Fruit fly (Drosophila melanogaster) whole organism, embryonic: ENCODE measurements around the gene CG11396.
A peak's percentile ranks its signal among the peaks of the same experiment; 100 is the strongest.

Experiments
- Atf3 ChIP-seq: fragments of 200-800 bp; sonication (Bioruptor generic); optimal IDR thresholded peaks from 3 replicates; lab custom pipeline; 2016; ENCODE audit warnings: missing biosample characterization, missing genetic modification characterization
- B-H1 ChIP-seq: fragments of 200-800 bp; sonication (Bioruptor generic); IDR thresholded peaks from 3 replicates; pipeline ENCODE4 v1.3.6; 2022; ENCODE audit warnings: missing biosample characterization, missing genetic modification characterization
- CG10267 ChIP-seq: fragments of 200-800 bp; sonication (Bioruptor generic); optimal IDR thresholded peaks from 2 replicates; lab custom pipeline; 2018; ENCODE audit warnings: missing biosample characterization, mild to moderate bottlenecking, missing genetic modification characterization, moderate library complexity
- CG10959 ChIP-seq: fragments of 200-800 bp; sonication (Bioruptor generic); IDR thresholded peaks from 2 replicates; pipeline ENCODE4 v1.3.6; 2022; ENCODE audit warnings: missing biosample characterization, missing genetic modification characterization
- CG11456 ChIP-seq: fragments of 200-800 bp; sonication (Bioruptor generic); IDR thresholded peaks from 3 replicates; pipeline ENCODE4 v1.3.6; 2022; ENCODE audit warnings: missing biosample characterization, missing genetic modification characterization
- CG12155 ChIP-seq: fragments of 200-800 bp; sonication (Bioruptor generic); optimal IDR thresholded peaks from 3 replicates; lab custom pipeline; 2016; ENCODE audit warnings: missing biosample characterization, missing genetic modification characterization
- CG1233 ChIP-seq: fragments of 200-800 bp; sonication (Bioruptor generic); optimal IDR thresholded peaks from 4 replicates; lab custom pipeline; 2018; ENCODE audit warnings: missing biosample characterization, mild to moderate bottlenecking, missing genetic modification characterization
- CG12659 ChIP-seq: fragments of 200-800 bp; sonication (Bioruptor generic); optimal IDR thresholded peaks from 3 replicates; lab custom pipeline; 2017; ENCODE audit warnings: mild to moderate bottlenecking, missing biosample characterization, missing genetic modification reagents, missing genetic modification characterization
- CG13296 ChIP-seq: fragments of 200-800 bp; sonication (Bioruptor generic); optimal IDR thresholded peaks from 3 replicates; lab custom pipeline; 2018; ENCODE audit warnings: missing biosample characterization, mild to moderate bottlenecking, missing genetic modification characterization
- CG13424 ChIP-seq: fragments of 200-800 bp; sonication (Bioruptor generic); optimal IDR thresholded peaks from 2 replicates; lab custom pipeline; 2019; ENCODE audit warnings: missing biosample characterization, mild to moderate bottlenecking, missing genetic modification characterization, moderate library complexity
- CG13624 ChIP-seq: fragments of 200-800 bp; sonication (Bioruptor generic); optimal IDR thresholded peaks from 2 replicates; lab custom pipeline; 2016; ENCODE audit warnings: missing biosample characterization, missing genetic modification characterization
- CG14860 ChIP-seq: fragments of 200-800 bp; sonication (Bioruptor generic); IDR thresholded peaks from 3 replicates; pipeline ENCODE4 v1.3.6; 2022; ENCODE audit warnings: missing biosample characterization, missing genetic modification characterization; ENCODE audit not compliant: partially characterized antibody
- CG1529 ChIP-seq: fragments of 200-800 bp; sonication (Bioruptor generic); optimal IDR thresholded peaks from 3 replicates; lab custom pipeline; 2018; ENCODE audit warnings: missing biosample characterization, missing genetic modification characterization
- CG16863 ChIP-seq: fragments of 200-800 bp; sonication (Bioruptor generic); optimal IDR thresholded peaks from 3 replicates; lab custom pipeline; 2016; ENCODE audit warnings: missing biosample characterization, missing genetic modification characterization
- CG17385 ChIP-seq: fragments of 200-800 bp; sonication (Bioruptor generic); optimal IDR thresholded peaks from 3 replicates; lab custom pipeline; 2018; ENCODE audit warnings: missing biosample characterization, mild to moderate bottlenecking, missing genetic modification characterization
- CG17912 ChIP-seq: fragments of 200-800 bp; sonication (Bioruptor generic); optimal IDR thresholded peaks from 2 replicates; lab custom pipeline; 2018; ENCODE audit warnings: missing biosample characterization, mild to moderate bottlenecking, missing genetic modification characterization
- CG1792 ChIP-seq: fragments of 200-800 bp; sonication (Bioruptor generic); optimal IDR thresholded peaks from 2 replicates; lab custom pipeline; 2016; ENCODE audit warnings: missing biosample characterization, missing genetic modification characterization
- CG2116 ChIP-seq: fragments of 200-800 bp; sonication (Bioruptor generic); optimal IDR thresholded peaks from 3 replicates; lab custom pipeline; 2018; ENCODE audit warnings: missing biosample characterization, mild to moderate bottlenecking, missing genetic modification characterization
- CG2678 ChIP-seq: fragments of 200-800 bp; sonication (Bioruptor generic); optimal IDR thresholded peaks from 3 replicates; lab custom pipeline; 2019; ENCODE audit warnings: missing biosample characterization, mild to moderate bottlenecking, missing genetic modification characterization, moderate library complexity
- CG34422 ChIP-seq: fragments of 200-800 bp; sonication (Bioruptor generic); IDR thresholded peaks from 3 replicates; pipeline ENCODE4 v1.3.6; 2022; ENCODE audit warnings: missing biosample characterization, missing genetic modification characterization
- CG7271 ChIP-seq: fragments of 200-800 bp; sonication (Bioruptor generic); optimal IDR thresholded peaks from 2 replicates; lab custom pipeline; 2018; ENCODE audit warnings: missing biosample characterization, mild to moderate bottlenecking, missing genetic modification characterization, moderate library complexity
- CG8924 ChIP-seq: fragments of 200-800 bp; optimal IDR thresholded peaks from 3 replicates; lab custom pipeline; 2019; ENCODE audit warnings: missing biosample characterization, mild to moderate bottlenecking, missing genetic modification characterization, moderate library complexity
- CG9437 ChIP-seq: fragments of 200-800 bp; sonication (Bioruptor generic); optimal IDR thresholded peaks from 2 replicates; lab custom pipeline; 2018; ENCODE audit warnings: missing biosample characterization, mild to moderate bottlenecking, missing genetic modification characterization
- Dad ChIP-seq: fragments of 200-800 bp; sonication (Bioruptor generic); optimal IDR thresholded peaks from 3 replicates; lab custom pipeline; 2016; ENCODE audit warnings: missing biosample characterization, missing genetic modification characterization
- Dek ChIP-seq: fragments of 200-800 bp; sonication (Bioruptor generic); optimal IDR thresholded peaks from 3 replicates; lab custom pipeline; 2019; ENCODE audit warnings: missing biosample characterization, mild to moderate bottlenecking, missing genetic modification characterization, moderate library complexity
- Doc2 ChIP-seq: fragments of 200-800 bp; sonication (Bioruptor generic); IDR thresholded peaks from 2 replicates; pipeline ENCODE4 v1.3.6; 2022; ENCODE audit warnings: missing biosample characterization, missing genetic modification characterization
- Doc3 ChIP-seq: fragments of 200-800 bp; sonication (Bioruptor generic); IDR thresholded peaks from 3 replicates; pipeline ENCODE4 v1.3.6; 2022; ENCODE audit warnings: missing biosample characterization, missing genetic modification characterization; ENCODE audit not compliant: partially characterized antibody
- GATAe ChIP-seq: fragments of 200-800 bp; sonication (Bioruptor generic); conservative IDR thresholded peaks from 2 replicates; pipeline ENCODE4 v1.3.6; 2022; ENCODE audit warnings: missing biosample characterization, missing genetic modification characterization
- H15 ChIP-seq: fragments of 200-800 bp; sonication (Bioruptor generic); IDR thresholded peaks from 3 replicates; pipeline ENCODE4 v1.3.6; 2022; ENCODE audit warnings: missing biosample characterization, missing genetic modification characterization
- corto ChIP-seq: fragments of 200-800 bp; sonication (Bioruptor generic); optimal IDR thresholded peaks from 2 replicates; lab custom pipeline; 2016; ENCODE audit warnings: missing biosample characterization, mild to moderate bottlenecking, missing genetic modification characterization, moderate library complexity
- danr ChIP-seq: fragments of 200-800 bp; sonication (Bioruptor generic); IDR thresholded peaks from 2 replicates; pipeline ENCODE4 v1.3.6; 2022; ENCODE audit warnings: missing biosample characterization, missing genetic modification characterization
- eyg ChIP-seq: fragments of 200-800 bp; sonication (Bioruptor generic); optimal IDR thresholded peaks from 3 replicates; lab custom pipeline; 2016; ENCODE audit warnings: missing biosample characterization, missing genetic modification characterization
- fd96Cb ChIP-seq: fragments of 200-800 bp; sonication (Bioruptor generic); optimal IDR thresholded peaks from 2 replicates; lab custom pipeline; 2018; ENCODE audit warnings: missing biosample characterization, mild to moderate bottlenecking, missing genetic modification characterization, moderate library complexity
- gem ChIP-seq: fragments of 200-800 bp; sonication (Bioruptor generic); optimal IDR thresholded peaks from 2 replicates; lab custom pipeline; 2019; ENCODE audit warnings: missing biosample characterization, mild to moderate bottlenecking, missing genetic modification characterization, moderate library complexity
- hkb ChIP-seq, 2 experiments: fragments of 200-800 bp in 1 of 2; fragments of >200 bp in 1 of 2; sonication (Bioruptor generic) in 1 of 2; IDR thresholded peaks in 1 of 2; optimal IDR thresholded peaks in 1 of 2; 2 replicates each; pipeline versions ENCODE4 v1.3.6 to Lab custom; 2017 to 2022; ENCODE audit warnings: missing biosample characterization in 1 of 2, missing genetic modification characterization in 1 of 2
- jigr1 ChIP-seq: fragments of 200-800 bp; sonication (Bioruptor generic); IDR thresholded peaks from 3 replicates; pipeline ENCODE4 v1.3.6; 2022; ENCODE audit warnings: missing biosample characterization, missing genetic modification characterization
- kni ChIP-seq: fragments of 200-800 bp; sonication (Bioruptor generic); optimal IDR thresholded peaks from 3 replicates; lab custom pipeline; 2017; ENCODE audit warnings: mild to moderate bottlenecking, missing biosample characterization, missing genetic modification reagents, missing genetic modification characterization
- luna ChIP-seq: fragments of 200-800 bp; sonication (Bioruptor generic); optimal IDR thresholded peaks from 2 replicates; lab custom pipeline; 2016; ENCODE audit warnings: missing biosample characterization, missing genetic modification characterization
- mam ChIP-seq: fragments of 200-800 bp; sonication (Bioruptor generic); optimal IDR thresholded peaks from 3 replicates; lab custom pipeline; 2016; ENCODE audit warnings: missing biosample characterization, missing genetic modification characterization
- nau ChIP-seq: fragments of 200-800 bp; sonication (Bioruptor generic); optimal IDR thresholded peaks from 3 replicates; lab custom pipeline; 2017; ENCODE audit warnings: missing biosample characterization, mild to moderate bottlenecking, missing genetic modification characterization, missing genetic modification reagents
- odd ChIP-seq: fragments of 200-800 bp; sonication (Bioruptor generic); optimal IDR thresholded peaks from 2 replicates; lab custom pipeline; 2017; ENCODE audit warnings: missing biosample characterization, mild to moderate bottlenecking, missing genetic modification characterization
- p53 ChIP-seq: fragments of 200-800 bp; sonication (Bioruptor generic); optimal IDR thresholded peaks from 2 replicates; lab custom pipeline; 2016; ENCODE audit warnings: missing biosample characterization, missing genetic modification characterization
- pho ChIP-seq: fragments of 200-800 bp; sonication (Bioruptor generic); optimal IDR thresholded peaks from 2 replicates; lab custom pipeline; 2016; ENCODE audit warnings: missing biosample characterization, missing genetic modification characterization
- pzg ChIP-seq: fragments of 200-800 bp; sonication (Bioruptor generic); optimal IDR thresholded peaks from 3 replicates; lab custom pipeline; 2018; ENCODE audit warnings: missing biosample characterization, mild to moderate bottlenecking, missing genetic modification characterization, moderate library complexity
- ranshi ChIP-seq: fragments of 200-800 bp; sonication (Bioruptor generic); IDR thresholded peaks from 2 replicates; pipeline ENCODE4 v1.3.6; 2022; ENCODE audit warnings: missing biosample characterization, missing genetic modification characterization
- row ChIP-seq: fragments of 200-800 bp; sonication (Bioruptor generic); IDR thresholded peaks from 3 replicates; pipeline ENCODE4 v1.3.6; 2022; ENCODE audit warnings: missing biosample characterization, missing genetic modification characterization
- so ChIP-seq: fragments of 200-800 bp; sonication (Bioruptor generic); IDR thresholded peaks from 3 replicates; pipeline ENCODE4 v1.3.6; 2022; ENCODE audit warnings: missing biosample characterization, missing genetic modification characterization
- sr ChIP-seq: fragments of 200-800 bp; sonication (Bioruptor generic); IDR thresholded peaks from 3 replicates; pipeline ENCODE4 v1.3.6; 2022; ENCODE audit warnings: missing biosample characterization, missing genetic modification characterization
- zen2 ChIP-seq: fragments of 200-800 bp; sonication (Bioruptor generic); IDR thresholded peaks from 3 replicates; pipeline ENCODE4 v1.3.6; 2022; ENCODE audit warnings: missing biosample characterization, missing genetic modification characterization; ENCODE audit not compliant: partially characterized antibody

Gene CG11396

dm6 chr3L:20771891-20772646 lies 15.9 kb downstream of the CG11396 start (continued):
- TF ChIP-seq CG9437 (GFP tag; lab: Kevin White, UChicago), result peak; percentile 39
- TF ChIP-seq CG17912 (GFP tag; lab: Kevin White, UChicago), result no peak
- TF ChIP-seq CG14860, result no peak
- peak; percentile 58 for TF ChIP-seq CG16863
- TF ChIP-seq H15 (GFP tag; lab: Robert Waterston, UW), result peak; percentile 69
- TF ChIP-seq pzg (GFP tag; lab: Kevin White, UChicago), result peak; percentile 12
- TF ChIP-seq p53 (GFP tag; lab: Kevin White, UChicago), result no peak
- no peak for TF ChIP-seq GATAe (GFP tag; lab: Robert Waterston, UW)
- TF ChIP-seq danr (GFP tag; lab: Robert Waterston, UW), result peak; percentile 55
- TF ChIP-seq zen2 (GFP tag; lab: Robert Waterston, UW), result no peak
- peak; percentile 88 for TF ChIP-seq gem (tag; lab: Kevin White, UChicago)
- peak; percentile 74 for TF ChIP-seq CG8924
- peak; percentile 55 for TF ChIP-seq odd (GFP tag; lab: Kevin White, UChicago)
- TF ChIP-seq luna, result no peak
- no peak for TF ChIP-seq Doc3
- TF ChIP-seq CG17385, result peak; percentile 65
- peak; percentile 60 for TF ChIP-seq CG13424 (tag; lab: Kevin White, UChicago)
- TF ChIP-seq so (GFP tag; lab: Robert Waterston, UW), result peak; percentile 82; the same call in 2 of the 3 replicates
- no peak for TF ChIP-seq nau (GFP tag; lab: Kevin White, UChicago)
- TF ChIP-seq CG10267, result peak; percentile 76
- TF ChIP-seq B-H1, result peak; percentile 71
- peak; percentile 81 for TF ChIP-seq ranshi (GFP tag; lab: Robert Waterston, UW)
- peak; percentile 65 for TF ChIP-seq CG10959
- peak; percentile 87 for TF ChIP-seq CG34422 (GFP tag; lab: Robert Waterston, UW)
- TF ChIP-seq Dad (GFP tag; lab: Kevin White, UChicago), result peak; percentile 69
- TF ChIP-seq CG12155, result peak; percentile 71
- peak; percentile 84 for TF ChIP-seq CG2678 (tag; lab: Kevin White, UChicago)
- peak; percentile 60 for TF ChIP-seq CG13296 (GFP tag; lab: Kevin White, UChicago)
- peak; percentile 57 for TF ChIP-seq CG13624 (GFP tag; lab: Kevin White, UChicago)
- TF ChIP-seq corto (GFP tag; lab: Kevin White, UChicago), result no peak
- peak; percentile 59 for TF ChIP-seq pho (GFP tag; lab: Kevin White, UChicago)
- no peak for TF ChIP-seq sr (GFP tag; lab: Robert Waterston, UW)
- TF ChIP-seq row (GFP tag; lab: Robert Waterston, UW), result peak; percentile 88
- TF ChIP-seq mam (GFP tag; lab: Kevin White, UChicago), result peak; percentile 64
- peak; percentile 73 for TF ChIP-seq fd96Cb
- TF ChIP-seq CG1233 (GFP tag; lab: Kevin White, UChicago), result peak; percentile 67
- TF ChIP-seq Atf3, result peak; percentile 51
- no peak for TF ChIP-seq CG7271 (tag; lab: Kevin White, UChicago)
- peak; percentile 83 for TF ChIP-seq CG11456
- peak; percentile 78 for TF ChIP-seq Dek
- peak; percentile 42; the same call in 1 of the 3 replicates for TF ChIP-seq jigr1 (GFP tag; lab: Robert Waterston, UW)
- peak; percentile 56 for TF ChIP-seq CG1529
- peak; percentile 66 for TF ChIP-seq CG12659
- no peak for TF ChIP-seq kni (GFP tag; lab: Kevin White, UChicago)
- no peak for TF ChIP-seq Doc2 (GFP tag; lab: Robert Waterston, UW)
- TF ChIP-seq CG2116, result peak; percentile 72
- TF ChIP-seq hkb (optimal IDR thresholded peaks at IDR 0.05; lab: Kevin White, UChicago), result no peak
- TF ChIP-seq hkb (GFP tag; IDR thresholded peaks at IDR 0.05; lab: Robert Waterston, UW), result peak; percentile 94
- peak; percentile 29 for TF ChIP-seq CG1792 (GFP tag; lab: Kevin White, UChicago)
- peak; percentile 64 for TF ChIP-seq eyg
